Worm (Caenorhabditis elegans): ENCODE results near the gene ugt-29.

ugt-29 gene

ce11 chrV:722889-723288 lies 23.5 kb upstream of the ugt-29 start:
- TF ChIP-seq nhr-84 (tag; optimal IDR thresholded peaks at IDR 0.05) (no peak), nhr-237 (tag; optimal IDR thresholded peaks at IDR 0.05) (no peak), nhr-76 (tag; optimal IDR thresholded peaks at IDR 0.05) (no peak), dsc-1 (tag; optimal IDR thresholded peaks at IDR 0.05) (no peak), fkh-10 (GFP tag; optimal IDR thresholded peaks at IDR 0.05) (no peak), fkh-8 (tag; optimal IDR thresholded peaks at IDR 0.05) (no peak), nhr-19 (GFP tag; conservative IDR thresholded peaks at IDR 0.05) (no peak), dpl-1 (GFP tag; optimal IDR thresholded peaks at IDR 0.05) (no peak), nhr-85 (tag) (no peak), pag-3 (tag; optimal IDR thresholded peaks at IDR 0.05; ENCODE audit: borderline replicate concordance, insufficient read depth) (no peak), xbp-1 (tag; optimal IDR thresholded peaks at IDR 0.05) (no peak), fos-1 (tag; optimal IDR thresholded peaks at IDR 0.05) (no peak), egl-13 (tag; optimal IDR thresholded peaks at IDR 0.05) (no peak), nhr-20 (tag; optimal IDR thresholded peaks at IDR 0.05) (no peak), grh-1 (GFP tag; IDR thresholded peaks at IDR 0.05) (no peak)

- no peak for TF ChIP-seq snu-23 (GFP tag; optimal IDR thresholded peaks at IDR 0.05)
- TF ChIP-seq nhr-20 (tag; optimal IDR thresholded peaks at IDR 0.05) = no peak
- no peak for TF ChIP-seq lin-15B (tag; optimal IDR thresholded peaks at IDR 0.05)
- no peak for TF ChIP-seq sup-37 (GFP tag; optimal IDR thresholded peaks at IDR 0.05)
- TF ChIP-seq nhr-90 (tag; optimal IDR thresholded peaks at IDR 0.05; ENCODE audit: poor library complexity) = no peak
- TF ChIP-seq alr-1 (tag; optimal IDR thresholded peaks at IDR 0.05; ENCODE audit: borderline replicate concordance) = no peak
- TF ChIP-seq fkh-8 (tag; optimal IDR thresholded peaks at IDR 0.05) = no peak
- TF ChIP-seq tlp-1 (tag; optimal IDR thresholded peaks at IDR 0.05) = no peak
- TF ChIP-seq zag-1 (tag; optimal IDR thresholded peaks at IDR 0.05) = no peak
- TF ChIP-seq hlh-4 (tag; optimal IDR thresholded peaks at IDR 0.05) = no peak
- no peak for TF ChIP-seq vab-15 (tag; optimal IDR thresholded peaks at IDR 0.05)
- no peak for TF ChIP-seq nhr-12 (tag; optimal IDR thresholded peaks at IDR 0.05)
- TF ChIP-seq ztf-11 (tag; optimal IDR thresholded peaks at IDR 0.05) = no peak
- TF ChIP-seq ceh-88 (GFP tag; IDR thresholded peaks at IDR 0.05) = no peak
- TF ChIP-seq mdl-1 (tag; optimal IDR thresholded peaks at IDR 0.05) = no peak
- no peak for TF ChIP-seq lin-39 (tag; optimal IDR thresholded peaks at IDR 0.05)
These were observed 20.3 kb upstream of the ugt-29 start, which contains the start of gene srbc-40 for ce11 chrV:719731-720130. TSS of gene srbc-40 (minus strand) at chrV:719831.

- TF ChIP-seq efl-1 (optimal IDR thresholded peaks at IDR 0.05) (no peak), efl-1 (GFP tag; optimal IDR thresholded peaks at IDR 0.05 in 1 of 2) (no peak), hpl-2 (GFP tag; optimal IDR thresholded peaks at IDR 0.05) (no peak), unc-62 (GFP tag; optimal IDR thresholded peaks at IDR 0.05) (no peak), hlh-4 (tag; optimal IDR thresholded peaks at IDR 0.05) (no peak), mab-9 (GFP tag; IDR thresholded peaks at IDR 0.05) (no peak), ets-5 (GFP tag; IDR thresholded peaks at IDR 0.05) (no peak), lin-35 (GFP tag; optimal IDR thresholded peaks at IDR 0.05) (no peak), mep-1 (tag; optimal IDR thresholded peaks at IDR 0.05) (no peak)
These were observed 13.5 kb upstream of the ugt-29 start, which contains the start of gene cyp-33C11 for ce11 chrV:712882-713281. TSS of gene cyp-33C11 (minus strand) at chrV:712982.

ce11 chrV:708808-709207 lies 9.4 kb upstream of the ugt-29 start, which contains the start of gene srbc-39:
TSS of gene srbc-39 (plus strand) at chrV:709108.
- no peak for TF ChIP-seq nhr-77 (tag; optimal IDR thresholded peaks at IDR 0.05)
- TF ChIP-seq nhr-90 (tag; optimal IDR thresholded peaks at IDR 0.05; ENCODE audit: poor library complexity) = no peak
- TF ChIP-seq lir-3 (tag; optimal IDR thresholded peaks at IDR 0.05; ENCODE audit: poor library complexity) = no peak
- no peak for TF ChIP-seq mab-9 (GFP tag; IDR thresholded peaks at IDR 0.05)
- no peak for TF ChIP-seq snu-23 (GFP tag; optimal IDR thresholded peaks at IDR 0.05)
- no peak for TF ChIP-seq xbp-1 (tag; optimal IDR thresholded peaks at IDR 0.05)
- no peak for TF ChIP-seq unc-86 (tag; optimal IDR thresholded peaks at IDR 0.05)

Measured in whole organism, L1 larva.